Fruit fly (Drosophila melanogaster) Kc167 (cell line): ENCODE data around the gene CG15544.

Experiments
- h ChIP-seq: fragments of >200 bp; optimal IDR thresholded peaks from 3 replicates; lab custom pipeline; 2018; ENCODE audit warnings: missing external identifiers
- insv ChIP-seq: fragments of >200 bp; optimal IDR thresholded peaks from 3 replicates; lab custom pipeline; 2018; ENCODE audit warnings: missing external identifiers
- psq ChIP-seq: fragments of >200 bp; optimal IDR thresholded peaks from 2 replicates; lab custom pipeline; 2017; ENCODE audit warnings: missing external identifiers

DNA sequence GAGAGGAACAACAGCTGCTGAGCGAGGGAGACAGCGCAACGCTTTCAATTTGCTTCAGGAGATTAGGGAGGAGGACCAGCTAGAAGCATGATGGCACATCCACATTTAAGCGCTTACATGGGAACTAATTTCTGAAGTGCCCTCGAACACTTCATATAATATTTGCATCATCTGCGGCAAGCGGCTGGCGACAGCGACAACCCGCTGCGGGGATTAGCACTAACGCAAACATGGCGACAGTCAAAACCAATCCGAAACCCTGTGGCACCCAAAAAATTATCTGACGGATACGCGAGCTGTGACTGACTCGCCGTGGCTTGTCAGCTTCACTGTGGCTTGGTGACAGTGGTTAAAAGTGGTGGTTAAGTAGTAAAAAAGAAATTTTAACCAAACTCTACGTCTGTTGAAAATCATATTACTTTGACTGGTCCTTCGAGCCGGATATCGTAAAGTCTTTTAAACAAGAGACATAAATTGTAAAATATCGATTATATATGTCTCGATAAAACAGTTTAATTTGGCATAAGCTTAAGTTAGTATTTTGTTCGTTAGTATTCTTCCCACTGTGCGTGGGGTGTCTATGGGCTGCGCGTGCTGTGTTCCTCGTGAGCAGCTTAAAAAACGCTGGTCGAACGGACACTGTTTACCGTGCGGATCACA, 32.4 kb downstream of the CG15544 start:
- no peak for TF ChIP-seq insv (lab: Kevin White, UChicago)
- no peak for TF ChIP-seq h (lab: Kevin White, UChicago)
- TF ChIP-seq psq (lab: Kevin White, UChicago): no peak
